Worm (Caenorhabditis elegans): ENCODE results near the gene swan-1.

Gene swan-1

DNA sequence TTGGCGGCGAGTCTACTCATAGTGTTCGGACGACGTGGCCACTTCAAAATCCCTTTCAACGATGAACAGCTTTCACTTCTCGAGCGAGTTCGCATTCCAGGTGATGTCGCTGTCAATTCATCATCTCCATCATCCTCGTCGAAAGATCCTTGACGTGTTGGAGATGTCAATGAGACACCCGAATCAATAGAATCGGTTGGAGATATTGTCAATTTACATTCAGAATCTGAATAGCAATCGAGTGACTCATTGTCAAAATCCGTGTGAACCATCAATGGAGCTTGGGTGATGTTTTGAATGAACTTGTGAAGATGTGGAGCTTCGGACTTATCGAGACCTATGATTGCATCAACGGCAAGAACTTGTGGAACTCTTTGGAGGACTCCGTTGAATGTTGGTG, 21.3 kb downstream of the swan-1 start:
- TF ChIP-seq dao-5 (tag; optimal IDR thresholded peaks at IDR 0.05), result no peak
- no peak for TF ChIP-seq W03F9.2 (tag; optimal IDR thresholded peaks at IDR 0.05)
- no peak for TF ChIP-seq him-1 (tag; optimal IDR thresholded peaks at IDR 0.05)

DNA sequence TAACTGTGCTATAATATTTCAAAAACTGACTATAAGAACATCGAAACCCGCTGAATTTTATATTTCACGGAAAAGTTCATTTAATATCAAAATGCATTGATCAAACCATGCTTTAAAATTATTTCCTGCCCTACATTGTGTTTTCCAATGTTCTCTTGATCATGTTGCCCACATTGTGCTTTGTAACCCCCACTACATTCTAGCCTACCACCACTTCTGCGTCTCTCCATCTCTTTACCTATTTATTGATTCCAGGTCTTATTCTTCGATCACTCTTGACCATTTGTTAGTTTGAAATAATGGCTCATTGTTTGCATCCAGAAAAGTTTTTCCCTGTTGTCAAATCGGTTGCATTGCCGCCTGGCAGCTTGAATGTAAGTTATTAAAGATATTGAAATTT, 24.8 kb downstream of the swan-1 start, which contains the start of gene decr-1.1:
TSS of gene decr-1.1 (plus strand) at position 210 of the 400 bp plus-strand sequence.
- no peak for TF ChIP-seq dao-5 (tag; optimal IDR thresholded peaks at IDR 0.05)
- no peak for TF ChIP-seq him-1 (tag; optimal IDR thresholded peaks at IDR 0.05)
- no peak for TF ChIP-seq W03F9.2 (tag; optimal IDR thresholded peaks at IDR 0.05)

DNA sequence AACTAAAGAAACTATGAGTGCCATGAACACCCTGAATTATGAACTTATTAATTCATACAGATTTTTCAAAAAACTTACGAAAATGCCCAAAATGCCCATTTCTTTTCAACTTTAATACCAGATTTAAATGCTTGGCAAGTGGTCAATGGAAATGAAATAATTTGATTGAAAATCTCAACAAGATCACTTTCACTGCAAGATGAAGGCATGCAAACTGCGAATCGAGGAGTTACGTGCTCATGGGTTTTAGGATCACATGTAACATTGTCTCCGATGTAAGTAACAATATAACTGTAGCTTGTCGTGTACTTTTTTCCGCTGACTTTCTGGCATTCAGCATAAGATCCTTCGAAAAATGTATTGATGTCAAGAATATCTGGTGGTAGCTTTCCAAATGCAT, 26.1 kb downstream of the swan-1 start:
- TF ChIP-seq him-1 (tag; optimal IDR thresholded peaks at IDR 0.05) (no peak), W03F9.2 (tag; optimal IDR thresholded peaks at IDR 0.05) (no peak), dao-5 (tag; optimal IDR thresholded peaks at IDR 0.05) (no peak)

DNA sequence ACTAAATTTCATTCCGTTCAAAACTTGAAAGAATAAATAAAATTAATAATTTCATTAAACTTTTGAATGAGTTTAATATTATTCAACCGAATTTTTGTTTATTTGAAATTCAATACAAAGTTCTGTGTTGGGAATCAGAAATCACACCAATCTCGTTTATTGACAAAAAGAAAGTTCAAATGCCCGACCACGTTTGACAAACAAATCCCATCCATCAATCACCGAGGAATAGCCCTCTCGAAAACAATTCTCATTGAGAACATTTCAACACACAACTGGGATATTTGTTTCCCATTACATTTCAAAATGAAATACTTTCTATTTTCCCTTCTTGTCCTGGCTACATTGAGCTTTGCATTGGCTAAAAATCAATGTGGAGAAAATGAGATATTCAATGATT, 29.2 kb downstream of the swan-1 start, which contains the start of gene F53C11.9:
TSS of gene F53C11.9 (plus strand) at position 159 of the 400 bp plus-strand sequence.
- TF ChIP-seq dao-5 (tag; optimal IDR thresholded peaks at IDR 0.05) (no peak), him-1 (tag; optimal IDR thresholded peaks at IDR 0.05) (no peak), W03F9.2 (tag; optimal IDR thresholded peaks at IDR 0.05) (no peak)

DNA sequence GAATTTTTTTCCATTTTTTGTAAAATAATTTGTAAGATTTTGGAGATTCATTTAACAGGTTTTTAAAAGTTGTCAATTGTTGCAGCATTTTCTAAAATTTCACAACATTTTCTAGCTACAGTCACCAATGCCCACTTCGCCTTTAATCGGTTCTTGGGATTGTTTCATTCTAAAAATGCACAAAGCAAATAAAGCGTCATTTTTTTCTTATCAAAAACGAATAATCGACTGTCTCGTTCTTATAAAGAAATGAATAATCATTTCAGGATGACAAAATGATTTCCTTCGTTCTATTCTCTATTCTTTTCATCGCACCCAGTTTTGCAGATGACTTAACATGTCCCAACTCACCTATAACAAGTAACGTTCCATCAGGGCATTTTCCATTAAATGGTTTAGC, 31.5 kb downstream of the swan-1 start, which contains the start of gene F53C11.1:
TSS of gene F53C11.1 (plus strand) at position 268 of the 400 bp plus-strand sequence.
- TF ChIP-seq dao-5 (tag; optimal IDR thresholded peaks at IDR 0.05), result no peak
- no peak for TF ChIP-seq W03F9.2 (tag; optimal IDR thresholded peaks at IDR 0.05)
- TF ChIP-seq him-1 (tag; optimal IDR thresholded peaks at IDR 0.05), result no peak

DNA sequence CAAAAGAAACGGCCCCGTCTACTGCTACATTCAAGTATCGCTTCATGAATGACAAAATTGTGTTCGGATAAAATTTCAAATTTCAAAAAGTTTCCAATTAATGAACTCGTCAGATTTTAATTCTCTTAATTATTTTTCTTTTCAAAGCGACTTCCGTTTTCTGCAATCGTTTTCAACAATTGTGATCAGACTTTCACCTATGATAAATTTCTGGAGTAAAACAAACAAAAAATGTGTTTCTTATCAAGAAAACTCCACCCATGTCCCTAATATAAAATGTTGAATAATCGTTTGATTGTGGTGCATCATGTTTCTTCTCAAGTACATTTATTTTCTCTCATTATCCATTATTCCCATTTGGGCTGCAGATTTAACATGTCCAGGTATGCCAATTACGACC, 35.8 kb downstream of the swan-1 start, which contains the start of gene F20G2.5:
TSS of gene F20G2.5 (plus strand) at position 301 of the 400 bp plus-strand sequence.
- TF ChIP-seq him-1 (tag; optimal IDR thresholded peaks at IDR 0.05) (no peak), dao-5 (tag; optimal IDR thresholded peaks at IDR 0.05) (no peak), W03F9.2 (tag; optimal IDR thresholded peaks at IDR 0.05) (no peak)

DNA sequence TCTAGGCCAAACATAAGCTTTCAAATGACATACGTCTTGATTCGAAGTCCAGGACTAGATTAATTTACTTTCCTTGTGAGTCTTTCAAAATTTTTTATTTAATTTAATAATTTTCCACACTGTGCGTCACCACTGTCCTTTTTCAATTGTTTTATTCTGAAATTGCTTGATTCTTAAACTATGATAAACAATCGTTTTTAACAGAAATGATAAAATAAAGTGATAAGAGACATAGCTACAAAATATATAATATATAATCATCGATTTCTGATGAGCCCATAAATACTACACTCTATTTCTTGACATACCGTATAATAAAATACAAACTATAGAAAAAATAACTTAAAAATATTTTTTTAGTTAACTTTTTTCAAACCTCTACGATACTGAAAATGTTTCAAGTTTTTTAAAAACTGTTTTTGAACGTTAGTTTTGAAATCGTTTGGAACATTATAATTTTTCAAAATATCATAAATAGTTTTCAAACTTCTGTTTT, 38.0 kb downstream of the swan-1 start, which contains the start of gene nas-24:
TSS of gene nas-24 (plus strand) at position 446 of the 496 bp plus-strand sequence.
- no peak for TF ChIP-seq dao-5 (tag; optimal IDR thresholded peaks at IDR 0.05)
- TF ChIP-seq him-1 (tag; optimal IDR thresholded peaks at IDR 0.05), result no peak
- TF ChIP-seq W03F9.2 (tag; optimal IDR thresholded peaks at IDR 0.05), result no peak

DNA sequence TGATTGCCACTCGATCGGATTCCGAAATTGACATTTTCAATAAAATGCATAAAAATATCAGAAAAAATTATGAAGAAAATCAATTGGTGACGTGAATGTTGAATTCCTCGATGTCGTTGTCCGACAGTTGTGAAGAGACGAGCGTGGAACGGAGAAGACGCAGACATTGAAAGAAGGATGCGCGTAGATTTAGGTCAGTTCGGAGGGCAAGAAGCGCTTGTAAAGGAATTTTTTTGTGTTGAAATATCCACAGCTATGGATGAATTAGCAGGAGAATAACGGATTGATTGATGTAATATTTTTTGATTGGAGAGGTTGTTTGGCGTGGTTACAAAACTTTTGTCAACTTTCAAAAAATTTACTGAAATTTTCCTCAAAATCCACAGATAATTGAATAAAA, 38.6 kb downstream of the swan-1 start, which contains the start of gene F20G2.3:
TSS of gene F20G2.3 (minus strand) at position 101 of the 400 bp plus-strand sequence.
- no peak for TF ChIP-seq him-1 (tag; optimal IDR thresholded peaks at IDR 0.05)
- TF ChIP-seq dao-5 (tag; optimal IDR thresholded peaks at IDR 0.05), result no peak
- TF ChIP-seq W03F9.2 (tag; optimal IDR thresholded peaks at IDR 0.05), result no peak

DNA sequence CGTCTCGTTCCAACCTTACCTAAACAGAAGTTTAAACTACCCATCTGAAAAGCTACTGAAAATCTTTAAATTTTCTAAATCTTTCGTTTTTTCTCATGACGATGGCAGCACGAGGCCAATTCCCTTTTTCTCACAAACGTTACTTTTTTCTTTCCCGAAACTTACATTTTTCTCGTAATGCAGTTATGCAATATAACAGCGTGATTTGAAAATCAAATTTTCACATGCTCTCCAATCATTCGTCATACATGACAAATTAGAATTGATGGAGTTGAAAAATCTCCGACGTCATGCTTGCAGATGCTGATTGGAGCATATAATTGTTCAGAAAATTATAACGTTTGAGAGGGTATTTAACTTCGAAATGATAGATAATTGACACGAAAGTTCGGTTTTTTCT, 43.3 kb downstream of the swan-1 start:
- no peak for TF ChIP-seq dao-5 (tag; optimal IDR thresholded peaks at IDR 0.05)
- TF ChIP-seq him-1 (tag; optimal IDR thresholded peaks at IDR 0.05), result no peak
- no peak for TF ChIP-seq W03F9.2 (tag; optimal IDR thresholded peaks at IDR 0.05)

DNA sequence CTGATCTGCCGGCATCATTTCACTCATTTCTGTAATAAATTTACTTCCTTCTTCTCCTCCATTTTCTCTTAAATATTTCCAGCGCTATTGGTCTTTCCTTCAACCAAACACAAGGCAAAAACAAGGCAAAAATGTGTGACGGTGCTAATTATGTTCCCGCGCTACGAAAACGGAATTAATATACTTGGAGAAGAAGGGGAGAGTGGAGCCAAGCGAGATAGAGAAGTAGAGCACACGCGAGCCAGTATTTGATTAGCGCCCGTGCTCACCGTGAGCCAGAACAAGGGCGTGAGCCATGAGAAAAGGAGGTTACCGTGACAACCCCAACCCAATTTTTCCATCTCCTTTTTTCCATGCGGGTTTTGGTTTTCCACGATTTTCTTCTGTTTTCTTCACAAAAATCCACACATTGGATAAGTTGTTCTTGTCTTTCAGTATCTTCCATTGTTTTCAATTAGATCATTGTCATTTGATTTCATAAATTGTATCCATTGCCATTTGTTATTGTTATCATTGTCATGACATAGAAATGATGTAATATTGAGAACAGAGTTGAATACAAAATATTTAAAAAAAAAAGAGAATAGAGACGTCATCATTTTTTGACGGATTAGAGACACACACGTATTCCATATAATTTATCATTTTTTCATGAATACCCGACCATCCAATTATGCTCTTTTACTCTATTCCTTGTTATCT, 44.5 kb downstream of the swan-1 start, which contains the start of gene F20G2.6:
TSS of gene F20G2.6 (plus strand) at position 652 of the 702 bp plus-strand sequence.
- TF ChIP-seq dao-5 (tag; optimal IDR thresholded peaks at IDR 0.05), result no peak
- TF ChIP-seq W03F9.2 (tag; optimal IDR thresholded peaks at IDR 0.05), result no peak
- no peak for TF ChIP-seq him-1 (tag; optimal IDR thresholded peaks at IDR 0.05)

DNA sequence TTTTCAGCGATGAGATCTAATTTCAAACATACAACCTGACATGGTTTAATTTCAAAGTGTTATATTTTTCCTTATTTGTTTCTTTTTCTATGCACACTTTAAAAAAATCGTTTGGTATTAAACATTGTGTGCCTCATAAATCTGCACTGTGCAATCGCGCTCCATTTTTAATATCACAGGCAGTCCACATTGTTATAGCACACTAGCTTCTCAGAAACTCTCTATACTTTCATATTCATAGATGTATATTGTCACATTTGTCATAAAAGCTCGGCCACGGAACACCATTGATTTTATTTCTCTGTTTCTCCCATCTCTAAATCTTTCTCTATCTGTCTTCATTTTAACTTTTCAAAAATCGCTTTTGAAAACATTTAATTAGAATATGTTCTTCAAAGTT, 49.7 kb downstream of the swan-1 start:
- no peak for TF ChIP-seq him-1 (tag; optimal IDR thresholded peaks at IDR 0.05)
- no peak for TF ChIP-seq dao-5 (tag; optimal IDR thresholded peaks at IDR 0.05)
- TF ChIP-seq W03F9.2 (tag; optimal IDR thresholded peaks at IDR 0.05), result no peak

DNA sequence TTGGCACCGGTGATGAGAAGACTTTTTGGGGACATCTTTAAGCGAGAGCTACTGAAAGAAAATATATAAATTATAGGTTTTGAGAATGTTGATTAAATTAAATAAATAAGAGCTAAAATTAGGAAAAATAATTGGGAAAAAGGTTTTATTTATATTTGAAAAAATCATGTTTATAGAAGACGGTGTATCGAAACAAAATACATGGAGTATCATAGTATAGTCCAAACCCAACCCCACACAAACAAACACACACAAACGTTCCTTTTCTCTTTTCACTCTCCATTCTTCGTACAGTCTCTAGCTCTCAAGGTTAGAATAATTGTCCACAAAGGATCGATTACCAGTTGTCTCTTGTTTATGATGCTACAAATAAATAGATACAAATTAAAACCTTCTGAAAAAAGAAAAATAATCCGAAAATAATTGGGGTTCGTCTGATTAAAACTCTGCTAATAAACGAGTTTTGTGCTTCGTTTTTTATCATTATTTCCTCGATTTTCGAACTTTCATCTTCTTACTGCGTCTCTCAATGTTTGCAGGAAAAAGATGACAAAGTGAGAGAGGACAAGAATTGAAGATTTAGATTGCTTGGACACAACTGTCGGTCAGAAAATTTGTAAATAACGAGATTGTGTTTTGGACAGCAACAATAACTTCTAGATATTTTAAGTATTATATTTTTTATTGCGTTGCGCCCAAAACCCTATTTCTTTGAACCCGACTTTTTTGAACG, 50.5 kb downstream of the swan-1 start, which contains the start of gene F20G2.2:
TSS of gene F20G2.2 (minus strand) at position 51 of the 733 bp plus-strand sequence.
- no peak for TF ChIP-seq him-1 (tag; optimal IDR thresholded peaks at IDR 0.05)
